Fruit fly (Drosophila melanogaster) whole organism, embryonic: ENCODE measurements around the gene Datp.

Experiments
- Bgb ChIP-seq: fragments of 200-800 bp; sonication (Bioruptor generic); IDR thresholded peaks from 2 replicates; pipeline ENCODE4 v1.3.6; 2022; ENCODE audit warnings: missing biosample characterization, missing genetic modification characterization; ENCODE audit not compliant: partially characterized antibody
- BtbVII ChIP-seq: fragments of 200-800 bp; sonication (Bioruptor generic); optimal IDR thresholded peaks from 3 replicates; lab custom pipeline; 2017; ENCODE audit warnings: missing biosample characterization, mild to moderate bottlenecking, missing genetic modification characterization
- CG13123 ChIP-seq: fragments of 200-800 bp; sonication (Bioruptor generic); optimal IDR thresholded peaks from 2 replicates; lab custom pipeline; 2016; ENCODE audit warnings: missing biosample characterization, missing genetic modification characterization
- CG13287 ChIP-seq: fragments of 200-800 bp; sonication (Bioruptor generic); IDR thresholded peaks from 2 replicates; pipeline ENCODE4 v1.3.6; 2022; ENCODE audit warnings: missing biosample characterization, missing genetic modification characterization; ENCODE audit not compliant: partially characterized antibody
- CG14860 ChIP-seq: fragments of 200-800 bp; sonication (Bioruptor generic); IDR thresholded peaks from 3 replicates; pipeline ENCODE4 v1.3.6; 2022; ENCODE audit warnings: missing biosample characterization, missing genetic modification characterization; ENCODE audit not compliant: partially characterized antibody
- CG16863 ChIP-seq: fragments of 200-800 bp; sonication (Bioruptor generic); optimal IDR thresholded peaks from 3 replicates; lab custom pipeline; 2016; ENCODE audit warnings: missing biosample characterization, missing genetic modification characterization
- CG2116 ChIP-seq: fragments of 200-800 bp; sonication (Bioruptor generic); optimal IDR thresholded peaks from 3 replicates; lab custom pipeline; 2018; ENCODE audit warnings: missing biosample characterization, mild to moderate bottlenecking, missing genetic modification characterization
- CG2712 ChIP-seq: fragments of 200-800 bp; optimal IDR thresholded peaks from 3 replicates; lab custom pipeline; 2019; ENCODE audit warnings: missing biosample characterization, mild to moderate bottlenecking, missing genetic modification characterization, moderate library complexity
- CG6254 ChIP-seq: fragments of 200-800 bp; sonication (Bioruptor generic); optimal IDR thresholded peaks from 3 replicates; lab custom pipeline; 2017; ENCODE audit warnings: mild to moderate bottlenecking, missing biosample characterization, missing genetic modification reagents, missing genetic modification characterization
- CG6791 ChIP-seq: fragments of 200-800 bp; sonication (Bioruptor generic); IDR thresholded peaks from 3 replicates; pipeline ENCODE4 v1.3.6; 2022; ENCODE audit warnings: missing biosample characterization, missing genetic modification characterization; ENCODE audit not compliant: partially characterized antibody
- CG7963 ChIP-seq: fragments of 200-800 bp; sonication (Bioruptor generic); IDR thresholded peaks from 3 replicates; pipeline ENCODE4 v1.3.6; 2022; ENCODE audit warnings: missing biosample characterization, missing genetic modification characterization; ENCODE audit not compliant: partially characterized antibody
- Dll ChIP-seq: fragments of 200-800 bp; sonication (Bioruptor generic); IDR thresholded peaks from 4 replicates; pipeline ENCODE4 v1.3.6; 2022; ENCODE audit warnings: missing biosample characterization, missing genetic modification characterization; ENCODE audit not compliant: partially characterized antibody
- Doc3 ChIP-seq: fragments of 200-800 bp; sonication (Bioruptor generic); IDR thresholded peaks from 3 replicates; pipeline ENCODE4 v1.3.6; 2022; ENCODE audit warnings: missing biosample characterization, missing genetic modification characterization; ENCODE audit not compliant: partially characterized antibody
- Dp ChIP-seq: fragments of 200-800 bp; sonication (Bioruptor generic); optimal IDR thresholded peaks from 2 replicates; lab custom pipeline; 2018; ENCODE audit warnings: missing biosample characterization, mild to moderate bottlenecking, missing genetic modification characterization, moderate library complexity
- Dref ChIP-seq: fragments of 200-800 bp; sonication (Bioruptor generic); IDR thresholded peaks from 2 replicates; pipeline ENCODE4 v1.3.6; 2022; ENCODE audit warnings: missing biosample characterization, missing genetic modification characterization
- Elba2 ChIP-seq: fragments of 200-800 bp; sonication (Bioruptor generic); optimal IDR thresholded peaks from 3 replicates; lab custom pipeline; 2016; ENCODE audit warnings: missing biosample characterization, missing genetic modification characterization
- HLH4C ChIP-seq: fragments of 200-800 bp; sonication (Bioruptor generic); IDR thresholded peaks from 3 replicates; pipeline ENCODE4 v1.3.6; 2022; ENCODE audit warnings: missing biosample characterization, missing genetic modification characterization; ENCODE audit not compliant: partially characterized antibody
- Med ChIP-seq: fragments of 200-800 bp; sonication (Bioruptor generic); peaks from one replicate; lab custom pipeline; 2016; ENCODE audit warnings: missing biosample characterization, missing genetic modification characterization, mild to moderate bottlenecking, inconsistent platforms, moderate library complexity
- NfI ChIP-seq: fragments of 200-800 bp; sonication (Bioruptor generic); optimal IDR thresholded peaks from 3 replicates; lab custom pipeline; 2018; ENCODE audit warnings: missing biosample characterization, mild to moderate bottlenecking, missing genetic modification characterization, moderate library complexity
- Pdp1 ChIP-seq, 2 experiments: fragments of 200-800 bp; sonication (Bioruptor generic); optimal IDR thresholded peaks; 3 replicates each; lab custom pipeline; 2016; ENCODE audit warnings: missing biosample characterization in 2 of 2, missing genetic modification characterization in 2 of 2, mild to moderate bottlenecking in 1 of 2, moderate library complexity in 1 of 2
- Scr ChIP-seq: fragments of 200-800 bp; sonication (Bioruptor generic); IDR thresholded peaks from 2 replicates; pipeline ENCODE4 v1.3.6; 2022; ENCODE audit warnings: missing biosample characterization, missing genetic modification characterization; ENCODE audit not compliant: partially characterized antibody
- amos ChIP-seq: fragments of 200-800 bp; sonication (Bioruptor generic); IDR thresholded peaks from 2 replicates; pipeline ENCODE4 v1.3.6; 2022; ENCODE audit warnings: missing biosample characterization, missing genetic modification characterization; ENCODE audit not compliant: partially characterized antibody
- ato ChIP-seq: fragments of 200-800 bp; sonication (Bioruptor generic); IDR thresholded peaks from 2 replicates; pipeline ENCODE4 v1.3.6; 2022; ENCODE audit warnings: missing biosample characterization, missing genetic modification characterization; ENCODE audit not compliant: partially characterized antibody
- bbx ChIP-seq: fragments of 200-800 bp; sonication (Bioruptor generic); IDR thresholded peaks from 2 replicates; pipeline ENCODE4 v1.3.6; 2022; ENCODE audit warnings: missing biosample characterization, missing genetic modification characterization; ENCODE audit not compliant: partially characterized antibody
- chinmo ChIP-seq: fragments of 200-800 bp; sonication (Bioruptor generic); IDR thresholded peaks from 4 replicates; pipeline ENCODE4 v1.3.6; 2022; ENCODE audit warnings: missing biosample characterization, missing genetic modification characterization; ENCODE audit not compliant: partially characterized antibody
- hb ChIP-seq: fragments of 200-800 bp; sonication (Bioruptor generic); IDR thresholded peaks from 3 replicates; pipeline ENCODE4 v1.3.6; 2022; ENCODE audit warnings: missing biosample characterization, missing genetic modification characterization; ENCODE audit not compliant: partially characterized antibody
- insv ChIP-seq, 2 experiments: fragments of 200-800 bp; sonication (Bioruptor generic); optimal IDR thresholded peaks; 3 replicates each; lab custom pipeline; 2016 to 2018; ENCODE audit warnings: missing biosample characterization in 2 of 2, missing genetic modification characterization in 2 of 2
- lov ChIP-seq, 2 experiments: fragments of 200-800 bp in 1 of 2; fragments of >200 bp in 1 of 2; sonication (Bioruptor generic) in 1 of 2; IDR thresholded peaks in 1 of 2; optimal IDR thresholded peaks in 1 of 2; 2 replicates in 1 of 2; 3 replicates in 1 of 2; pipeline versions ENCODE4 v1.3.6 to Lab custom; 2017 to 2022; ENCODE audit warnings: missing biosample characterization in 1 of 2, missing genetic modification characterization in 1 of 2
- mirr ChIP-seq: fragments of 200-800 bp; sonication (Bioruptor generic); optimal IDR thresholded peaks from 3 replicates; lab custom pipeline; 2018; ENCODE audit warnings: missing biosample characterization, mild to moderate bottlenecking, missing genetic modification characterization
- mld ChIP-seq: fragments of 200-800 bp; sonication (Bioruptor generic); IDR thresholded peaks from 3 replicates; pipeline ENCODE4 v1.3.6; 2022; ENCODE audit warnings: missing biosample characterization, missing genetic modification characterization; ENCODE audit not compliant: partially characterized antibody
- nerfin-2 ChIP-seq: fragments of 200-800 bp; sonication (Bioruptor generic); IDR thresholded peaks from 2 replicates; pipeline ENCODE4 v1.3.6; 2022; ENCODE audit warnings: missing biosample characterization, missing genetic modification characterization; ENCODE audit not compliant: partially characterized antibody
- pros ChIP-seq: fragments of 200-800 bp; sonication (Bioruptor generic); optimal IDR thresholded peaks from 3 replicates; lab custom pipeline; 2019; ENCODE audit warnings: missing biosample characterization, mild to moderate bottlenecking, missing genetic modification characterization, moderate library complexity
- sna ChIP-seq: fragments of 200-800 bp; sonication (Bioruptor generic); IDR thresholded peaks from 2 replicates; pipeline ENCODE4 v1.3.6; 2022; ENCODE audit warnings: missing biosample characterization, missing genetic modification characterization; ENCODE audit not compliant: partially characterized antibody
- sqz ChIP-seq: fragments of 200-800 bp; sonication (Bioruptor generic); optimal IDR thresholded peaks from 3 replicates; lab custom pipeline; 2018; ENCODE audit warnings: missing biosample characterization, mild to moderate bottlenecking, missing genetic modification characterization
- stwl ChIP-seq: fragments of 200-800 bp; sonication (Bioruptor generic); optimal IDR thresholded peaks from 3 replicates; lab custom pipeline; 2018; ENCODE audit warnings: missing biosample characterization, mild to moderate bottlenecking, missing genetic modification characterization, moderate library complexity
- tin ChIP-seq: fragments of 200-800 bp; sonication (Bioruptor generic); optimal IDR thresholded peaks from 3 replicates; lab custom pipeline; 2016; ENCODE audit warnings: missing biosample characterization, missing genetic modification characterization
- tna ChIP-seq: fragments of 200-800 bp; sonication (Bioruptor generic); IDR thresholded peaks from 2 replicates; pipeline ENCODE4 v1.3.6; 2022; ENCODE audit warnings: missing biosample characterization, missing genetic modification characterization; ENCODE audit not compliant: partially characterized antibody
- trem ChIP-seq: fragments of 200-800 bp; optimal IDR thresholded peaks from 3 replicates; lab custom pipeline; 2019; ENCODE audit warnings: missing biosample characterization, mild to moderate bottlenecking, missing genetic modification characterization, moderate library complexity
- trh ChIP-seq: fragments of 200-800 bp; sonication (Bioruptor generic); optimal IDR thresholded peaks from 2 replicates; lab custom pipeline; 2016; ENCODE audit warnings: missing biosample characterization, missing genetic modification characterization
- unc-4 ChIP-seq: fragments of 200-800 bp; sonication (Bioruptor generic); IDR thresholded peaks from 2 replicates; pipeline ENCODE4 v1.3.6; 2022; ENCODE audit warnings: missing biosample characterization, missing genetic modification characterization; ENCODE audit not compliant: partially characterized antibody
- zen2 ChIP-seq: fragments of 200-800 bp; sonication (Bioruptor generic); IDR thresholded peaks from 3 replicates; pipeline ENCODE4 v1.3.6; 2022; ENCODE audit warnings: missing biosample characterization, missing genetic modification characterization; ENCODE audit not compliant: partially characterized antibody
- zfh1 ChIP-seq: fragments of 200-800 bp; sonication (Bioruptor generic); IDR thresholded peaks from 3 replicates; pipeline ENCODE4 v1.3.6; 2022; ENCODE audit warnings: missing biosample characterization, missing genetic modification characterization

Gene Datp

dm6 chr2L:9972624-9973023 is 34.0 kb upstream of the Datp start:
- TF ChIP-seq lov (optimal IDR thresholded peaks at IDR 0.05; lab: Kevin White, UChicago) (no peak), lov (GFP tag; IDR thresholded peaks at IDR 0.05; lab: Robert Waterston, UW) (0 out of 3 replicates have a peak, but pooled peaks have one; percentile 22), zfh1 (GFP tag; lab: Robert Waterston, UW) (0 out of 3 replicates have a peak, but pooled peaks have one; percentile 8), sqz (GFP tag; lab: Kevin White, UChicago) (peak; percentile 81), pros (GFP tag; lab: Kevin White, UChicago) (peak; percentile 64), BtbVII (GFP tag; lab: Kevin White, UChicago) (no peak), mld (GFP tag; lab: Robert Waterston, UW) (0 out of 3 replicates have a peak, but pooled peaks have one; percentile 17)
- TF ChIP-seq, all 482 proteins: peak for 5

dm6 chr2L:9968201-9968727 is 29.7 kb upstream of the Datp start:
- TF ChIP-seq CG6791 (GFP tag; lab: Robert Waterston, UW): peak; percentile 44; the same call in 1 of the 3 replicates
- no peak for TF ChIP-seq NfI
- TF ChIP-seq CG14860 (GFP tag; lab: Robert Waterston, UW): 0 out of 3 replicates have a peak, but pooled peaks have one; percentile 43
- no peak for TF ChIP-seq insv (GFP tag; optimal IDR thresholded peaks at IDR 0.05; lab: Kevin White, UChicago)
- TF ChIP-seq mld (GFP tag; lab: Robert Waterston, UW): peak; percentile 68; the same call in 2 of the 3 replicates
- TF ChIP-seq CG16863 (GFP tag; lab: Kevin White, UChicago): no peak
- no peak for TF ChIP-seq mirr (GFP tag; lab: Kevin White, UChicago)
- TF ChIP-seq trh (GFP tag; lab: Kevin White, UChicago): no peak
- TF ChIP-seq CG13123: no peak
- TF ChIP-seq Scr (GFP tag; lab: Robert Waterston, UW): peak; percentile 50
- TF ChIP-seq trem: peak; percentile 20
- TF ChIP-seq CG6254 (GFP tag; lab: Kevin White, UChicago): no peak
- TF ChIP-seq Bgb (GFP tag; lab: Robert Waterston, UW): peak; percentile 53; the same call in 1 of the 2 replicates
- TF ChIP-seq tna (GFP tag; lab: Robert Waterston, UW): peak; percentile 31
- TF ChIP-seq amos (GFP tag; lab: Robert Waterston, UW): peak; percentile 27; the same call in 1 of the 2 replicates
- TF ChIP-seq bbx: 0 out of 2 replicates have a peak, but pooled peaks have one; percentile 27
- TF ChIP-seq CG7963 (GFP tag; lab: Robert Waterston, UW): peak; percentile 46; the same call in 1 of the 3 replicates
- TF ChIP-seq Dref: peak; percentile 83
- no peak for TF ChIP-seq Elba2 (GFP tag; lab: Kevin White, UChicago)
- TF ChIP-seq chinmo (GFP tag; lab: Robert Waterston, UW): 0 out of 4 replicates have a peak, but pooled peaks have one; percentile 53
- TF ChIP-seq CG2712 (tag; lab: Kevin White, UChicago): peak; percentile 20
- peak; percentile 45 for TF ChIP-seq CG2116 (GFP tag; lab: Kevin White, UChicago)
- TF ChIP-seq tin: no peak
- TF ChIP-seq HLH4C (GFP tag; lab: Robert Waterston, UW): peak; percentile 65
- TF ChIP-seq hb (GFP tag; lab: Robert Waterston, UW): 0 out of 3 replicates have a peak, but pooled peaks have one; percentile 31
- TF ChIP-seq zen2: peak; percentile 44; the same call in 2 of the 3 replicates
- TF ChIP-seq Dp (GFP tag; lab: Kevin White, UChicago): peak; percentile 73
- peak; percentile 70 for TF ChIP-seq Med
- 0 out of 3 replicates have a peak, but pooled peaks have one; percentile 28 for TF ChIP-seq Doc3 (GFP tag; lab: Robert Waterston, UW)
- TF ChIP-seq ato (GFP tag; lab: Robert Waterston, UW): peak; percentile 70
- TF ChIP-seq CG13287: peak; percentile 76
- peak; percentile 57 for TF ChIP-seq unc-4 (GFP tag; lab: Robert Waterston, UW)
- TF ChIP-seq nerfin-2: peak; percentile 65; the same call in 1 of the 2 replicates
- peak; percentile 6 for TF ChIP-seq stwl (tag; lab: Kevin White, UChicago)
- TF ChIP-seq Dll: peak; percentile 72
- peak; percentile 71 for TF ChIP-seq sna (GFP tag; lab: Robert Waterston, UW)
- peak in 1 of 2 experiments; percentile 74 for TF ChIP-seq Pdp1 (GFP tag; optimal IDR thresholded peaks at IDR 0.05; lab: Kevin White, UChicago)
